Fruit fly (Drosophila melanogaster) whole organism, embryonic: ENCODE data around the gene CG10165.

ENCODE experiments used
- Abd-B ChIP-seq: fragments of 200-800 bp; sonication (Bioruptor generic); optimal IDR thresholded peaks from 2 replicates; lab custom pipeline; 2018; ENCODE audit warnings: missing biosample characterization, mild to moderate bottlenecking, missing genetic modification characterization, moderate library complexity
- Ada2b ChIP-seq: fragments of 200-800 bp; sonication (Bioruptor generic); IDR thresholded peaks from 2 replicates; pipeline ENCODE4 v1.3.6; 2022; ENCODE audit warnings: missing biosample characterization, missing genetic modification characterization
- BtbVII ChIP-seq: fragments of 200-800 bp; sonication (Bioruptor generic); optimal IDR thresholded peaks from 3 replicates; lab custom pipeline; 2017; ENCODE audit warnings: missing biosample characterization, mild to moderate bottlenecking, missing genetic modification characterization
- CG10462 ChIP-seq: fragments of 200-800 bp; sonication (Bioruptor generic); optimal IDR thresholded peaks from 2 replicates; lab custom pipeline; 2016; ENCODE audit warnings: missing biosample characterization, missing genetic modification characterization
- CG11696 ChIP-seq: fragments of 200-800 bp; sonication (Bioruptor generic); IDR thresholded peaks from 2 replicates; pipeline ENCODE4 v1.3.6; 2022; ENCODE audit warnings: missing biosample characterization, missing genetic modification characterization
- CG11723 ChIP-seq: fragments of 200-800 bp; sonication (Bioruptor generic); optimal IDR thresholded peaks from 2 replicates; lab custom pipeline; 2017; ENCODE audit warnings: missing biosample characterization, mild to moderate bottlenecking, missing genetic modification characterization
- CG12155 ChIP-seq: fragments of 200-800 bp; sonication (Bioruptor generic); optimal IDR thresholded peaks from 3 replicates; lab custom pipeline; 2016; ENCODE audit warnings: missing biosample characterization, missing genetic modification characterization
- CG12299 ChIP-seq: fragments of 200-800 bp; sonication (Bioruptor generic); optimal IDR thresholded peaks from 2 replicates; lab custom pipeline; 2018; ENCODE audit warnings: missing biosample characterization, mild to moderate bottlenecking, missing genetic modification characterization
- CG12744 ChIP-seq: fragments of 200-800 bp; sonication (Bioruptor generic); optimal IDR thresholded peaks from 2 replicates; lab custom pipeline; 2016; ENCODE audit warnings: missing biosample characterization, missing genetic modification characterization
- CG13775 ChIP-seq: fragments of 200-800 bp; sonication (Bioruptor generic); optimal IDR thresholded peaks from 3 replicates; lab custom pipeline; 2017; ENCODE audit warnings: missing biosample characterization, mild to moderate bottlenecking, missing genetic modification characterization
- CG14014 ChIP-seq: fragments of 200-800 bp; sonication (Bioruptor generic); IDR thresholded peaks from 2 replicates; pipeline ENCODE4 v1.3.6; 2022; ENCODE audit warnings: missing biosample characterization, missing genetic modification characterization
- CG1529 ChIP-seq: fragments of 200-800 bp; sonication (Bioruptor generic); optimal IDR thresholded peaks from 3 replicates; lab custom pipeline; 2018; ENCODE audit warnings: missing biosample characterization, missing genetic modification characterization
- CG17328 ChIP-seq: fragments of 200-800 bp; sonication (Bioruptor generic); IDR thresholded peaks from 2 replicates; pipeline ENCODE4 v1.3.6; 2022; ENCODE audit warnings: missing biosample characterization, missing genetic modification characterization
- CG17612 ChIP-seq: fragments of 200-800 bp; sonication (Bioruptor generic); IDR thresholded peaks from 2 replicates; pipeline ENCODE4 v1.3.6; 2022; ENCODE audit warnings: missing biosample characterization, missing genetic modification characterization
- CG18619 ChIP-seq: fragments of 200-800 bp; sonication (Bioruptor generic); optimal IDR thresholded peaks from 3 replicates; lab custom pipeline; 2017; ENCODE audit warnings: missing biosample characterization, mild to moderate bottlenecking, missing genetic modification characterization
- CG3065 ChIP-seq: fragments of 200-800 bp; sonication (Bioruptor generic); optimal IDR thresholded peaks from 2 replicates; lab custom pipeline; 2016; ENCODE audit warnings: missing biosample characterization, missing genetic modification characterization
- CG4282 ChIP-seq: fragments of 200-800 bp; sonication (Bioruptor generic); optimal IDR thresholded peaks from 2 replicates; lab custom pipeline; 2016; ENCODE audit warnings: missing biosample characterization, missing genetic modification characterization
- CG4617 ChIP-seq: fragments of 200-800 bp; sonication (Bioruptor generic); optimal IDR thresholded peaks from 3 replicates; lab custom pipeline; 2016; ENCODE audit warnings: missing biosample characterization, missing genetic modification characterization, borderline replicate concordance
- CG6791 ChIP-seq: fragments of 200-800 bp; sonication (Bioruptor generic); IDR thresholded peaks from 3 replicates; pipeline ENCODE4 v1.3.6; 2022; ENCODE audit warnings: missing biosample characterization, missing genetic modification characterization; ENCODE audit not compliant: partially characterized antibody
- CG7786 ChIP-seq: fragments of 200-800 bp; sonication (Bioruptor generic); optimal IDR thresholded peaks from 2 replicates; lab custom pipeline; 2016; ENCODE audit warnings: missing biosample characterization, missing genetic modification characterization
- CG7928 ChIP-seq: fragments of 200-800 bp; sonication (Bioruptor generic); optimal IDR thresholded peaks from 2 replicates; lab custom pipeline; 2017; ENCODE audit warnings: missing biosample characterization, mild to moderate bottlenecking, missing genetic modification characterization
- CG8281 ChIP-seq: fragments of 200-800 bp; sonication (Bioruptor generic); optimal IDR thresholded peaks from 2 replicates; lab custom pipeline; 2018; ENCODE audit warnings: missing biosample characterization, mild to moderate bottlenecking, missing genetic modification characterization, moderate library complexity
- Dbx ChIP-seq: fragments of 200-800 bp; sonication (Bioruptor generic); IDR thresholded peaks from 3 replicates; pipeline ENCODE4 v1.3.6; 2022; ENCODE audit warnings: missing biosample characterization, missing genetic modification characterization
- Dip2 ChIP-seq: fragments of 200-800 bp; sonication (Bioruptor generic); IDR thresholded peaks from 2 replicates; pipeline ENCODE4 v1.3.6; 2022; ENCODE audit warnings: missing biosample characterization, missing genetic modification characterization
- Doc2 ChIP-seq: fragments of 200-800 bp; sonication (Bioruptor generic); IDR thresholded peaks from 2 replicates; pipeline ENCODE4 v1.3.6; 2022; ENCODE audit warnings: missing biosample characterization, missing genetic modification characterization
- Ets97D ChIP-seq: fragments of 200-800 bp; sonication (Bioruptor generic); optimal IDR thresholded peaks from 3 replicates; lab custom pipeline; 2016; ENCODE audit warnings: missing biosample characterization, missing genetic modification characterization
- NC2β ChIP-seq: fragments of 200-800 bp; sonication (Bioruptor generic); optimal IDR thresholded peaks from 2 replicates; lab custom pipeline; 2016; ENCODE audit warnings: missing biosample characterization, missing genetic modification characterization
- NK7.1 ChIP-seq: fragments of 200-800 bp; sonication (Bioruptor generic); optimal IDR thresholded peaks from 3 replicates; lab custom pipeline; 2016; ENCODE audit warnings: missing biosample characterization, missing genetic modification characterization
- Oli ChIP-seq: fragments of 200-800 bp; sonication (Bioruptor generic); optimal IDR thresholded peaks from 2 replicates; lab custom pipeline; 2018; ENCODE audit warnings: missing biosample characterization, mild to moderate bottlenecking, missing genetic modification characterization, moderate library complexity
- Six4 ChIP-seq: fragments of 200-800 bp; sonication (Bioruptor generic); optimal IDR thresholded peaks from 2 replicates; lab custom pipeline; 2016; ENCODE audit warnings: missing biosample characterization, missing genetic modification characterization
- Sry-δ ChIP-seq: fragments of 200-800 bp; sonication (Bioruptor generic); optimal IDR thresholded peaks from 2 replicates; lab custom pipeline; 2016; ENCODE audit warnings: missing biosample characterization, missing genetic modification characterization
- ase ChIP-seq: fragments of 200-800 bp; sonication (Bioruptor generic); IDR thresholded peaks from 3 replicates; pipeline ENCODE4 v1.3.6; 2022; ENCODE audit warnings: missing biosample characterization, missing genetic modification characterization
- cad ChIP-seq: fragments of >200 bp; optimal IDR thresholded peaks from 2 replicates; lab custom pipeline; 2017; ENCODE audit warnings: missing biosample characterization, missing genetic modification characterization
- caup ChIP-seq: fragments of 200-800 bp; sonication (Bioruptor generic); optimal IDR thresholded peaks from 3 replicates; lab custom pipeline; 2017; ENCODE audit warnings: missing biosample characterization, mild to moderate bottlenecking, missing genetic modification characterization, moderate library complexity; ENCODE audit not compliant: severe bottlenecking
- chn ChIP-seq: fragments of 200-800 bp; sonication (Bioruptor generic); optimal IDR thresholded peaks from 2 replicates; lab custom pipeline; 2016; ENCODE audit warnings: missing biosample characterization, missing genetic modification characterization
- fru ChIP-seq: fragments of >200 bp; optimal IDR thresholded peaks from 2 replicates; lab custom pipeline; 2017
- gfzf ChIP-seq: fragments of 200-800 bp; sonication (Bioruptor generic); optimal IDR thresholded peaks from 2 replicates; lab custom pipeline; 2016; ENCODE audit warnings: missing biosample characterization, mild to moderate bottlenecking, missing genetic modification characterization, moderate library complexity
- h ChIP-seq: fragments of >200 bp; optimal IDR thresholded peaks from 2 replicates; lab custom pipeline; 2017
- kni ChIP-seq: fragments of 200-800 bp; sonication (Bioruptor generic); optimal IDR thresholded peaks from 3 replicates; lab custom pipeline; 2017; ENCODE audit warnings: mild to moderate bottlenecking, missing biosample characterization, missing genetic modification reagents, missing genetic modification characterization
- lab ChIP-seq: fragments of 200-800 bp; sonication (Bioruptor generic); optimal IDR thresholded peaks from 3 replicates; lab custom pipeline; 2017; ENCODE audit warnings: missing biosample characterization, missing genetic modification characterization, mild to moderate bottlenecking, moderate library complexity, missing genetic modification reagents
- p53 ChIP-seq: fragments of 200-800 bp; sonication (Bioruptor generic); optimal IDR thresholded peaks from 2 replicates; lab custom pipeline; 2016; ENCODE audit warnings: missing biosample characterization, missing genetic modification characterization
- pfk ChIP-seq: fragments of 200-800 bp; sonication (Bioruptor generic); optimal IDR thresholded peaks from 2 replicates; lab custom pipeline; 2018; ENCODE audit warnings: missing biosample characterization, mild to moderate bottlenecking, missing genetic modification characterization, moderate library complexity
- pita ChIP-seq: fragments of 200-800 bp; sonication (Bioruptor generic); optimal IDR thresholded peaks from 2 replicates; lab custom pipeline; 2017; ENCODE audit warnings: missing biosample characterization, mild to moderate bottlenecking, missing genetic modification characterization
- pros ChIP-seq: fragments of 200-800 bp; sonication (Bioruptor generic); optimal IDR thresholded peaks from 3 replicates; lab custom pipeline; 2019; ENCODE audit warnings: missing biosample characterization, mild to moderate bottlenecking, missing genetic modification characterization, moderate library complexity
- row ChIP-seq: fragments of 200-800 bp; sonication (Bioruptor generic); IDR thresholded peaks from 3 replicates; pipeline ENCODE4 v1.3.6; 2022; ENCODE audit warnings: missing biosample characterization, missing genetic modification characterization
- run ChIP-seq: fragments of 200-800 bp; sonication (Bioruptor generic); optimal IDR thresholded peaks from 3 replicates; lab custom pipeline; 2018; ENCODE audit warnings: missing biosample characterization, mild to moderate bottlenecking, missing genetic modification characterization
- schlank ChIP-seq: fragments of 200-800 bp; sonication (Bioruptor generic); optimal IDR thresholded peaks from 2 replicates; lab custom pipeline; 2018; ENCODE audit warnings: missing biosample characterization, mild to moderate bottlenecking, missing genetic modification characterization
- scrt ChIP-seq: fragments of 200-800 bp; sonication (Bioruptor generic); optimal IDR thresholded peaks from 2 replicates; lab custom pipeline; 2018; ENCODE audit warnings: missing biosample characterization, mild to moderate bottlenecking, missing genetic modification characterization, moderate library complexity
- so ChIP-seq: fragments of 200-800 bp; sonication (Bioruptor generic); IDR thresholded peaks from 3 replicates; pipeline ENCODE4 v1.3.6; 2022; ENCODE audit warnings: missing biosample characterization, missing genetic modification characterization
- ttk ChIP-seq: fragments of 200-800 bp; sonication (Bioruptor generic); IDR thresholded peaks from 2 replicates; pipeline ENCODE4 v2.1.2; 2022; ENCODE audit warnings: missing biosample characterization, missing genetic modification characterization
- zf30C ChIP-seq: fragments of 200-800 bp; sonication (Bioruptor generic); optimal IDR thresholded peaks from 3 replicates; lab custom pipeline; 2018; ENCODE audit warnings: missing biosample characterization, mild to moderate bottlenecking, missing genetic modification characterization

The CG10165 gene

DNA sequence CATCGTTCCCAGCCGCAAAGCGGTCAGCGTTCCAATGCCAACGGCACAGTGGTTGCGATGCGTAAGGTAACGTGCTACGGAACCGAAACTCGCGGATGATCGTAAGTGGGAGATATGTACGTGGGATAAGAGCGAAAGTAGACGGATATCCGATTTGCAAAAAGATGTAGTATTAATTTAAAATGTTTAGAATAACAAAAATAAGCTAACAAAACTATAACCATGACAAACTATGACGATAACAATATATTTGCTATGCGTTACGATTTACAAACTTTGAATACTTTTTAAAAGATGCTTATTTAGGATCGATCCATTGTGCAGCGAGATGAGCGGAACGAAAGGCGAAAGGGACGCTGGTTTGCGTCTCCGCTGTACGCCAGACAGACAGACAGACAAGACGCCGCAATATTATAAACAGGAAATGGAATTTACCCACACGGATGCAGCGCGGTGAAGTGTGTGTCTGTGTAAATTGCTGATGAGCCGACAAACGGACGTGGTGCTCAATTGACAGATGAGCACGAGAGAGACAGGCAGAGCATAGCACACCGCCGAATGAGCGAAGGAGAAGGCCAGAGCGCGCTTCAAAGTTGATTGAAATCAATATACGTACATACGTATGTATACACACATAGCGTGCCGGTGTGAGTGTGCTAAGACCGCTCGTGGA is 45.7 kb upstream of the CG10165 start (continued):
- TF ChIP-seq CG4282 (GFP tag; lab: Kevin White, UChicago) (peak; percentile 93), pfk (GFP tag; lab: Kevin White, UChicago) (peak; percentile 100), BtbVII (GFP tag; lab: Kevin White, UChicago) (peak; percentile 94), Sry-δ (GFP tag; lab: Kevin White, UChicago) (peak; percentile 69), CG18619 (GFP tag; lab: Kevin White, UChicago) (peak; percentile 98), p53 (GFP tag; lab: Kevin White, UChicago) (peak; percentile 91), zf30C (GFP tag; lab: Kevin White, UChicago) (no peak), Ets97D (GFP tag; lab: Kevin White, UChicago) (peak; percentile 96), Abd-B (peak; percentile 97), fru (lab: Kevin White, UChicago) (no peak), caup (GFP tag; lab: Kevin White, UChicago) (peak; percentile 94), Ada2b (GFP tag; lab: Robert Waterston, UW) (peak; percentile 92), chn (GFP tag; lab: Kevin White, UChicago) (peak; percentile 98), so (GFP tag; lab: Robert Waterston, UW) (peak; percentile 91; the same call in 2 of the 3 replicates), CG7786 (GFP tag; lab: Kevin White, UChicago) (peak; percentile 96), schlank (tag; lab: Kevin White, UChicago) (peak; percentile 86), pita (GFP tag; lab: Kevin White, UChicago) (peak; percentile 62), CG7928 (GFP tag; lab: Kevin White, UChicago) (peak; percentile 74), CG17612 (GFP tag; lab: Robert Waterston, UW) (peak; percentile 90), h (no peak), CG1529 (GFP tag; lab: Kevin White, UChicago) (peak; percentile 91), CG12299 (peak; percentile 78), CG8281 (tag; lab: Kevin White, UChicago) (peak; percentile 79), gfzf (peak; percentile 35), ase (GFP tag; lab: Robert Waterston, UW) (peak; percentile 86), scrt (peak; percentile 89), NK7.1 (GFP tag; lab: Kevin White, UChicago) (peak; percentile 96), row (GFP tag; lab: Robert Waterston, UW) (peak; percentile 95), run (tag; lab: Kevin White, UChicago) (peak; percentile 92), CG3065 (GFP tag; lab: Kevin White, UChicago) (peak; percentile 87), CG17328 (GFP tag; lab: Robert Waterston, UW) (peak; percentile 85), Dip2 (GFP tag; lab: Robert Waterston, UW) (peak; percentile 67), ttk (GFP tag; lab: Robert Waterston, UW) (peak; percentile 85), CG11723 (GFP tag; lab: Kevin White, UChicago) (peak; percentile 93), CG11696 (GFP tag; lab: Robert Waterston, UW) (peak; percentile 73; the same call in 1 of the 2 replicates), Six4 (GFP tag; lab: Kevin White, UChicago) (peak; percentile 93), CG4617 (peak; percentile 85), kni (peak; percentile 95), pros (GFP tag; lab: Kevin White, UChicago) (peak; percentile 93), CG12744 (peak; percentile 96), NC2β (GFP tag; lab: Kevin White, UChicago) (peak; percentile 94), CG10462 (GFP tag; lab: Kevin White, UChicago) (peak; percentile 96), CG6791 (GFP tag; lab: Robert Waterston, UW) (0 out of 3 replicates have a peak, but pooled peaks have one; percentile 14), lab (peak; percentile 96), CG12155 (GFP tag; lab: Kevin White, UChicago) (peak; percentile 94), Doc2 (GFP tag; lab: Robert Waterston, UW) (peak; percentile 78), CG14014 (GFP tag; lab: Robert Waterston, UW) (peak; percentile 94), cad (GFP tag; lab: Kevin White, UChicago) (no peak), Oli (peak; percentile 98), Dbx (GFP tag; lab: Robert Waterston, UW) (peak; percentile 94), CG13775 (GFP tag; lab: Kevin White, UChicago) (peak; percentile 97)
